Worm (Caenorhabditis elegans) whole organism, midembryonic: ENCODE data around the gene Y97E10AR.6.

ENCODE experiments used
- cog-1 ChIP-seq: sonication (generic microtip); optimal IDR thresholded peaks from 2 replicates; lab custom pipeline; 2016; ENCODE audit warnings: missing genetic modification characterization, missing compliant biosample characterization
- tab-1 ChIP-seq: fragments of 200-800 bp; sonication (Bioruptor generic); IDR thresholded peaks from 2 replicates; pipeline ENCODE4 v1.3.6; 2022; ENCODE audit warnings: missing genetic modification characterization, missing compliant biosample characterization

DNA sequence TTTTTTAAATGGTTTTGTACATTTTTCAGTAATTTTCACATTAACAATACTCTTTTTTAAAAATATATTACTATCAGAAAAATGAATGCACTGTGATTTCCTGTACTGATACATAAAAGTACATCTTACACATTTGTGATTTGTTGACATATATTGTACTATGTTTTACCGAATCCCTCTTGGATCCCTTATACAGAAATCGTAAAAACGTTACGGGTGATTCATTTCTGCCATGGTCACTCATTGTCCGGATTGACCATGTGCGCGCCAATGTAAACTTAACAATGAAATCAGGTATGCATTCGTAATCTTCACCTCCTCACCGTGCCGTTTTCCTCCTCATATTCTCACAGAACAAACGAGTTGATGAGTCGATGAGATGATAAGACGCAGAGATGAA, 40.4 kb upstream of the Y97E10AR.6 start, which contains the start of gene ZC513.2:
- TF ChIP-seq cog-1 (tag; lab: Kevin White, UChicago) (no peak), tab-1 (no peak)
